Worm (Caenorhabditis elegans) whole organism, L4 larva: Measurements from ENCODE around the gene nas-10.

Experiments
- R02D3.7 ChIP-seq: fragments of 150-350 bp; sonication (generic microtip); optimal IDR thresholded peaks from 3 replicates; lab custom pipeline; 2014; ENCODE audit warnings: missing biosample characterization, missing genetic modification characterization
- Y48G9A.11 ChIP-seq: fragments of 200-800 bp; sonication (Bioruptor generic); IDR thresholded peaks from 2 replicates; pipeline ENCODE4 v1.3.6; 2022; ENCODE audit warnings: missing genetic modification reagents, missing genetic modification characterization, missing compliant biosample characterization
- Y5F2A.4 ChIP-seq: fragments of 200-800 bp; sonication (Bioruptor generic); optimal IDR thresholded peaks from 2 replicates; lab custom pipeline; 2018; ENCODE audit warnings: mild to moderate bottlenecking, missing genetic modification characterization, missing compliant biosample characterization
- Y75B8A.6 ChIP-seq: fragments of 200-800 bp; sonication (Bioruptor generic); IDR thresholded peaks from 2 replicates; pipeline ENCODE4 v1.3.6; 2022; ENCODE audit warnings: missing genetic modification reagents, missing genetic modification characterization, missing compliant biosample characterization
- ZK546.5 ChIP-seq, 2 experiments: sonication (generic microtip); optimal IDR thresholded peaks; 2 replicates each; lab custom pipeline; 2017; ENCODE audit warnings: missing biosample characterization in 2 of 2, missing genetic modification characterization in 2 of 2
- aha-1 ChIP-seq: fragments of 150-350 bp; peaks from one replicate; lab custom pipeline; 2014; ENCODE audit warnings: missing biosample characterization, missing genetic modification characterization
- aly-2 ChIP-seq: sonication (generic microtip); optimal IDR thresholded peaks from 2 replicates; lab custom pipeline; 2018; ENCODE audit warnings: missing biosample characterization, missing genetic modification characterization
- attf-4 ChIP-seq: sonication (generic microtip); optimal IDR thresholded peaks from 3 replicates; lab custom pipeline; 2017; ENCODE audit warnings: missing biosample characterization, missing genetic modification characterization
- ceh-20 ChIP-seq: fragments of 200-800 bp; sonication (Bioruptor generic); IDR thresholded peaks from 2 replicates; pipeline ENCODE4 v1.3.6; 2022; ENCODE audit warnings: missing genetic modification reagents, missing genetic modification characterization, missing compliant biosample characterization
- ceh-44 ChIP-seq: fragments of 200-800 bp; sonication (Bioruptor generic); IDR thresholded peaks from 2 replicates; pipeline ENCODE4 v1.3.6; 2022; ENCODE audit warnings: missing genetic modification reagents, missing genetic modification characterization, missing compliant biosample characterization
- ces-1 ChIP-seq: fragments of 150-350 bp; sonication (generic microtip); optimal IDR thresholded peaks from 4 replicates; lab custom pipeline; 2014; ENCODE audit warnings: missing biosample characterization, missing genetic modification reagents, missing genetic modification characterization
- cey-2 ChIP-seq: sonication (generic microtip); optimal IDR thresholded peaks from 3 replicates; lab custom pipeline; 2017; ENCODE audit warnings: missing genetic modification characterization, mild to moderate bottlenecking, missing compliant biosample characterization, antibody characterized with exemption, borderline replicate concordance; ENCODE audit not compliant: insufficient read depth
- daf-12 ChIP-seq: fragments of 150-350 bp; optimal IDR thresholded peaks from 2 replicates; lab custom pipeline; 2014; ENCODE audit warnings: missing biosample characterization, missing genetic modification reagents, missing genetic modification characterization
- daf-16 ChIP-seq, 3 experiments: sonication (generic microtip); optimal IDR thresholded peaks; 2 replicates each; lab custom pipeline; 2016 to 2017; ENCODE audit warnings: missing genetic modification characterization in 3 of 3, missing genetic modification reagents in 3 of 3, mild to moderate bottlenecking in 2 of 3, missing compliant biosample characterization in 2 of 3, missing biosample characterization in 1 of 3, moderate library complexity in 1 of 3
- dmd-6 ChIP-seq: fragments of 200-800 bp; sonication (Bioruptor generic); IDR thresholded peaks from 2 replicates; pipeline ENCODE4 v1.3.6; 2022; ENCODE audit warnings: missing genetic modification reagents, missing genetic modification characterization, missing compliant biosample characterization
- dve-1 ChIP-seq: sonication (generic microtip); optimal IDR thresholded peaks from 2 replicates; lab custom pipeline; 2017; ENCODE audit warnings: antibody characterized with exemption, mild to moderate bottlenecking, missing genetic modification characterization, missing compliant biosample characterization; ENCODE audit not compliant: insufficient read depth
- hlh-11 ChIP-seq: fragments of 200-800 bp; sonication (Bioruptor generic); optimal IDR thresholded peaks from 2 replicates; lab custom pipeline; 2018; ENCODE audit warnings: mild to moderate bottlenecking, missing genetic modification characterization, missing compliant biosample characterization
- hlh-30 ChIP-seq: sonication (generic microtip); optimal IDR thresholded peaks from 2 replicates; lab custom pipeline; 2017; ENCODE audit warnings: antibody characterized with exemption, mild to moderate bottlenecking, missing genetic modification characterization, missing compliant biosample characterization; ENCODE audit not compliant: insufficient read depth
- lim-7 ChIP-seq: fragments of 200-800 bp; sonication (Bioruptor generic); IDR thresholded peaks from 2 replicates; pipeline ENCODE4 v1.3.6; 2022; ENCODE audit warnings: missing genetic modification characterization, missing compliant biosample characterization
- lin-29 ChIP-seq: fragments of 200-800 bp; sonication (Bioruptor generic); IDR thresholded peaks from 2 replicates; pipeline ENCODE4 v1.3.6; 2022; ENCODE audit warnings: missing genetic modification reagents, missing genetic modification characterization, missing compliant biosample characterization
- lin-38 ChIP-seq: fragments of 200-800 bp; sonication (Bioruptor generic); IDR thresholded peaks from 2 replicates; pipeline ENCODE4 v1.3.6; 2022; ENCODE audit warnings: missing genetic modification reagents, missing genetic modification characterization, missing compliant biosample characterization
- lir-3 ChIP-seq: sonication (generic microtip); optimal IDR thresholded peaks from 2 replicates; lab custom pipeline; 2016; ENCODE audit warnings: mild to moderate bottlenecking, missing genetic modification characterization, missing compliant biosample characterization
- mes-2 ChIP-seq: sonication (generic microtip); optimal IDR thresholded peaks from 2 replicates; lab custom pipeline; 2016; ENCODE audit warnings: missing genotype, mild to moderate bottlenecking, missing genetic modification characterization, missing compliant biosample characterization; ENCODE audit not compliant: poor library complexity, severe bottlenecking
- nhr-10 ChIP-seq: fragments of 150-350 bp; optimal IDR thresholded peaks from 2 replicates; lab custom pipeline; 2014; ENCODE audit warnings: missing biosample characterization, missing genetic modification characterization
- nhr-28 ChIP-seq: fragments of 150-350 bp; optimal IDR thresholded peaks from 2 replicates; lab custom pipeline; 2014; ENCODE audit warnings: missing biosample characterization, missing genetic modification characterization
- nhr-41 ChIP-seq: fragments of 200-800 bp; sonication (Bioruptor generic); IDR thresholded peaks from 2 replicates; pipeline ENCODE4 v1.3.6; 2022; ENCODE audit warnings: missing genetic modification reagents, missing genetic modification characterization, missing compliant biosample characterization
- nhr-48 ChIP-seq: sonication (generic microtip); optimal IDR thresholded peaks from 2 replicates; lab custom pipeline; 2016; ENCODE audit warnings: mild to moderate bottlenecking, missing genetic modification characterization, missing compliant biosample characterization
- nhr-6 ChIP-seq: fragments of 150-350 bp; optimal IDR thresholded peaks from 2 replicates; lab custom pipeline; 2014; ENCODE audit warnings: missing biosample characterization, missing genetic modification characterization
- pqm-1 ChIP-seq: sonication (generic microtip); optimal IDR thresholded peaks from 2 replicates; lab custom pipeline; 2017; ENCODE audit warnings: missing biosample characterization, missing genetic modification characterization
- rbr-2 ChIP-seq: sonication (generic microtip); optimal IDR thresholded peaks from 2 replicates; lab custom pipeline; 2016; ENCODE audit warnings: missing genotype, missing genetic modification characterization, missing compliant biosample characterization
- sdz-12 ChIP-seq: fragments of 200-800 bp; sonication (Bioruptor generic); optimal IDR thresholded peaks from 2 replicates; lab custom pipeline; 2018; ENCODE audit warnings: mild to moderate bottlenecking, missing genetic modification characterization, missing compliant biosample characterization
- set-16 ChIP-seq: fragments of 200-800 bp; sonication (Bioruptor generic); IDR thresholded peaks from 2 replicates; pipeline ENCODE4 v1.3.6; 2022; ENCODE audit warnings: missing genetic modification reagents, missing genetic modification characterization, missing compliant biosample characterization
- snpc-4 ChIP-seq: fragments of 150-350 bp; optimal IDR thresholded peaks from 2 replicates; lab custom pipeline; 2014; ENCODE audit warnings: missing biosample characterization, missing genetic modification characterization
- zag-1 ChIP-seq: fragments of 150-350 bp; optimal IDR thresholded peaks from 2 replicates; lab custom pipeline; 2014; ENCODE audit warnings: missing biosample characterization, missing genetic modification characterization
- zfp-2 ChIP-seq: sonication (generic microtip); optimal IDR thresholded peaks from 2 replicates; lab custom pipeline; 2016; ENCODE audit warnings: mild to moderate bottlenecking, missing genetic modification characterization, missing compliant biosample characterization
- zip-2 ChIP-seq: fragments of 150-350 bp; optimal IDR thresholded peaks from 2 replicates; lab custom pipeline; 2014; ENCODE audit warnings: missing biosample characterization, missing genetic modification characterization
- ztf-11 ChIP-seq: fragments of 150-350 bp; optimal IDR thresholded peaks from 2 replicates; lab custom pipeline; 2014; ENCODE audit warnings: missing biosample characterization, missing genetic modification characterization
- ztf-7 ChIP-seq: fragments of 150-350 bp; optimal IDR thresholded peaks from 2 replicates; lab custom pipeline; 2014; ENCODE audit warnings: missing biosample characterization, missing genetic modification characterization

nas-10 gene

ce11 chrX:10932087-10932486 is 31.2 kb downstream of the nas-10 start:
- TF ChIP-seq snpc-4 (tag; lab: Kevin White, UChicago) (no peak), pqm-1 (tag; lab: Kevin White, UChicago) (no peak), set-16 (GFP tag; lab: Robert Waterston, UW) (no peak), zip-2 (tag; lab: Kevin White, UChicago) (no peak), lir-3 (tag; lab: Kevin White, UChicago) (no peak), mes-2 (tag; lab: Kevin White, UChicago) (no peak), lim-7 (GFP tag; lab: Robert Waterston, UW) (no peak), Y75B8A.6 (GFP tag; lab: Robert Waterston, UW) (no peak), attf-4 (tag; lab: Kevin White, UChicago) (no peak)

ce11 chrX:10928948-10929563 is 34.2 kb downstream of the nas-10 start, which contains the start of gene dgn-1:
Gene dgn-1 (minus strand): TSS chrX:10928998.
- TF ChIP-seq nhr-28 (tag; lab: Kevin White, UChicago) (peak; percentile 42), nhr-41 (GFP tag; lab: Robert Waterston, UW) (no peak), rbr-2 (no peak), nhr-48 (tag; lab: Kevin White, UChicago) (no peak), dmd-6 (GFP tag; lab: Robert Waterston, UW) (0 out of 2 replicates have a peak, but pooled peaks have one; percentile 12), hlh-30 (tag; lab: Kevin White, UChicago) (no peak), zag-1 (tag; lab: Kevin White, UChicago) (no peak), pqm-1 (tag; lab: Kevin White, UChicago) (peak; percentile 30), daf-16 (GFP tag; optimal IDR thresholded peaks at IDR 0.05; lab: Kevin White, UChicago) (no peak), daf-16 (tag; optimal IDR thresholded peaks at IDR 0.05; lab: Kevin White, UChicago) (no peak), hlh-11 (peak; percentile 27), R02D3.7 (tag; lab: Kevin White, UChicago) (no peak), cey-2 (tag; lab: Kevin White, UChicago) (no peak), aly-2 (tag; lab: Kevin White, UChicago) (no peak), dve-1 (no peak), sdz-12 (GFP tag; lab: Kevin White, UChicago) (no peak), ces-1 (GFP tag; lab: Kevin White, UChicago) (no peak), zfp-2 (no peak), lir-3 (tag; lab: Kevin White, UChicago) (no peak), aha-1 (tag; lab: Kevin White, UChicago) (peak; percentile 47), ceh-20 (GFP tag; lab: Robert Waterston, UW) (no peak), daf-12 (no peak), ZK546.5 (tag; optimal IDR thresholded peaks at IDR 0.05; lab: Kevin White, UChicago) (no peak), ceh-44 (GFP tag; lab: Robert Waterston, UW) (no peak), lin-29 (GFP tag; lab: Robert Waterston, UW) (no peak), ztf-11 (tag; lab: Kevin White, UChicago) (no peak)

- TF ChIP-seq ZK546.5 (tag; optimal IDR thresholded peaks at IDR 0.05; lab: Kevin White, UChicago) = no peak
- TF ChIP-seq nhr-10 (tag; lab: Kevin White, UChicago) = no peak
- TF ChIP-seq Y5F2A.4 (GFP tag; lab: Kevin White, UChicago) = no peak
- no peak for TF ChIP-seq nhr-28 (tag; lab: Kevin White, UChicago)
- TF ChIP-seq Y48G9A.11 = no peak
- TF ChIP-seq lin-38 (GFP tag; lab: Robert Waterston, UW) = no peak
- TF ChIP-seq R02D3.7 (tag; lab: Kevin White, UChicago) = no peak
- TF ChIP-seq nhr-6 (tag; lab: Kevin White, UChicago) = no peak
- no peak for TF ChIP-seq ztf-7 (tag; lab: Kevin White, UChicago)
- TF ChIP-seq zip-2 (tag; lab: Kevin White, UChicago) = no peak
Measured at ce11 chrX:10927136-10927535, 36.2 kb downstream of the nas-10 start.
